Worm (Caenorhabditis elegans) whole organism, early embryonic: ENCODE results near the gene bmk-1.

ENCODE experiments used
- B0310.2 ChIP-seq: sonication (generic microtip); optimal IDR thresholded peaks from 2 replicates; lab custom pipeline; 2016; ENCODE audit warnings: mild to moderate bottlenecking, missing genetic modification characterization, missing compliant biosample characterization
- F13C5.2 ChIP-seq: sonication (generic microtip); optimal IDR thresholded peaks from 2 replicates; lab custom pipeline; 2017; ENCODE audit warnings: mild to moderate bottlenecking, missing genetic modification characterization, inconsistent platforms, missing compliant biosample characterization
- aly-1 ChIP-seq: sonication (generic microtip); optimal IDR thresholded peaks from 2 replicates; lab custom pipeline; 2016; ENCODE audit warnings: missing genetic modification characterization, missing compliant biosample characterization
- ama-1 ChIP-seq: fragments of 150-350 bp; optimal IDR thresholded peaks from 2 replicates; lab custom pipeline; 2014
- ceh-13 ChIP-seq: fragments of 200-800 bp; sonication (Bioruptor generic); optimal IDR thresholded peaks from 2 replicates; lab custom pipeline; 2018; ENCODE audit warnings: mild to moderate bottlenecking, missing genetic modification characterization, missing compliant biosample characterization
- ceh-36 ChIP-seq: sonication (generic microtip); optimal IDR thresholded peaks from 2 replicates; lab custom pipeline; 2016; ENCODE audit warnings: missing genetic modification characterization, inconsistent platforms, missing compliant biosample characterization
- ets-7 ChIP-seq: sonication (generic microtip); optimal IDR thresholded peaks from 2 replicates; lab custom pipeline; 2016; ENCODE audit warnings: missing genotype, missing genetic modification characterization, missing compliant biosample characterization
- flt-1 ChIP-seq: fragments of 200-800 bp; sonication (Bioruptor generic); IDR thresholded peaks from 2 replicates; pipeline ENCODE4 v1.3.6; 2022; ENCODE audit warnings: missing genetic modification characterization, missing compliant biosample characterization
- hmbx-1 ChIP-seq: sonication (generic microtip); optimal IDR thresholded peaks from 2 replicates; lab custom pipeline; 2016; ENCODE audit warnings: mild to moderate bottlenecking, missing genetic modification characterization, missing compliant biosample characterization
- hmg-4 ChIP-seq: fragments of 200-800 bp; sonication (Bioruptor generic); optimal IDR thresholded peaks from 2 replicates; lab custom pipeline; 2018; ENCODE audit warnings: mild to moderate bottlenecking, missing genetic modification characterization, missing compliant biosample characterization
- hnd-1 ChIP-seq: sonication (generic microtip); optimal IDR thresholded peaks from 2 replicates; lab custom pipeline; 2016; ENCODE audit warnings: missing genetic modification characterization, missing compliant biosample characterization
- pes-1 ChIP-seq: fragments of 200-800 bp; sonication (Bioruptor generic); IDR thresholded peaks from 2 replicates; pipeline ENCODE4 v1.3.6; 2022; ENCODE audit warnings: missing genetic modification reagents, missing genetic modification characterization, missing compliant biosample characterization
- scrt-1 ChIP-seq: fragments of 200-800 bp; sonication (Bioruptor generic); IDR thresholded peaks from 2 replicates; pipeline ENCODE4 v1.3.6; 2022; ENCODE audit warnings: missing genetic modification characterization, missing compliant biosample characterization
- sea-1 ChIP-seq: fragments of 200-800 bp; sonication (Bioruptor generic); conservative IDR thresholded peaks from 2 replicates; pipeline ENCODE4 v1.3.6; 2022; ENCODE audit warnings: missing genetic modification characterization, missing compliant biosample characterization
- tbx-11 ChIP-seq: fragments of 200-800 bp; sonication (Bioruptor generic); IDR thresholded peaks from 2 replicates; pipeline ENCODE4 v1.3.6; 2022; ENCODE audit warnings: missing genetic modification characterization, missing compliant biosample characterization
- tbx-37 ChIP-seq: fragments of 200-800 bp; sonication (Bioruptor generic); conservative IDR thresholded peaks from 2 replicates; pipeline ENCODE4 v1.3.6; 2022; ENCODE audit warnings: missing genetic modification reagents, missing genetic modification characterization, missing compliant biosample characterization
- tra-4 ChIP-seq: sonication (generic microtip); optimal IDR thresholded peaks from 2 replicates; lab custom pipeline; 2017; ENCODE audit warnings: missing genetic modification characterization, missing compliant biosample characterization

The bmk-1 gene

ce11 chrV:14481987-14482386, 25.2 kb upstream of the bmk-1 start, which contains the start of gene R02D5.10:
Gene R02D5.10, plus strand, starts transcription at chrV:14482287.
- TF ChIP-seq aly-1: no peak
- TF ChIP-seq tbx-11: no peak
- TF ChIP-seq ama-1 (lab: Kevin White, UChicago): no peak
- no peak for TF ChIP-seq tbx-37 (GFP tag; lab: Robert Waterston, UW)

ce11 chrV:14481401-14481800, 24.6 kb upstream of the bmk-1 start, which contains the start of gene R02D5.7:
Gene R02D5.7, minus strand, starts transcription at chrV:14481501.
- TF ChIP-seq tbx-37 (GFP tag; lab: Robert Waterston, UW) (no peak), flt-1 (GFP tag; lab: Robert Waterston, UW) (no peak), B0310.2 (tag; lab: Kevin White, UChicago) (no peak), hnd-1 (tag; lab: Kevin White, UChicago) (no peak), ceh-36 (tag; lab: Kevin White, UChicago) (no peak), pes-1 (GFP tag; lab: Robert Waterston, UW) (no peak), aly-1 (no peak), hmg-4 (GFP tag; lab: Kevin White, UChicago) (no peak), ama-1 (lab: Kevin White, UChicago) (no peak), tra-4 (tag; lab: Kevin White, UChicago) (no peak), scrt-1 (GFP tag; lab: Robert Waterston, UW) (no peak), ceh-13 (GFP tag; lab: Kevin White, UChicago) (no peak), ets-7 (tag; lab: Kevin White, UChicago) (no peak), F13C5.2 (tag; lab: Kevin White, UChicago) (no peak), tbx-11 (no peak)

- TF ChIP-seq hmbx-1 (tag; lab: Kevin White, UChicago) (no peak), sea-1 (GFP tag; lab: Robert Waterston, UW) (no peak), tra-4 (tag; lab: Kevin White, UChicago) (no peak), flt-1 (GFP tag; lab: Robert Waterston, UW) (no peak), tbx-11 (no peak), aly-1 (no peak), tbx-37 (GFP tag; lab: Robert Waterston, UW) (no peak), hnd-1 (tag; lab: Kevin White, UChicago) (no peak), B0310.2 (tag; lab: Kevin White, UChicago) (no peak)
Observed at ce11 chrV:14480533-14480932, 23.7 kb upstream of the bmk-1 start.

- TF ChIP-seq sea-1 (GFP tag; lab: Robert Waterston, UW): no peak
- no peak for TF ChIP-seq ceh-13 (GFP tag; lab: Kevin White, UChicago)
Observed at ce11 chrV:14478979-14479378, 22.2 kb upstream of the bmk-1 start, which contains the start of gene clec-55. Gene clec-55, plus strand, starts transcription at chrV:14479279.

- TF ChIP-seq pes-1 (GFP tag; lab: Robert Waterston, UW) (no peak), aly-1 (no peak), scrt-1 (GFP tag; lab: Robert Waterston, UW) (no peak), sea-1 (GFP tag; lab: Robert Waterston, UW) (no peak), flt-1 (GFP tag; lab: Robert Waterston, UW) (no peak), tra-4 (tag; lab: Kevin White, UChicago) (no peak), tbx-37 (GFP tag; lab: Robert Waterston, UW) (no peak), ceh-36 (tag; lab: Kevin White, UChicago) (no peak), B0310.2 (tag; lab: Kevin White, UChicago) (no peak), ets-7 (tag; lab: Kevin White, UChicago) (no peak), hmbx-1 (tag; lab: Kevin White, UChicago) (no peak), hmg-4 (GFP tag; lab: Kevin White, UChicago) (no peak), F13C5.2 (tag; lab: Kevin White, UChicago) (no peak), ceh-13 (GFP tag; lab: Kevin White, UChicago) (no peak), hnd-1 (tag; lab: Kevin White, UChicago) (no peak)
Observed at ce11 chrV:14476680-14477079, 19.9 kb upstream of the bmk-1 start, which contains the start of gene clec-54. Gene clec-54, plus strand, starts transcription at chrV:14476903.

ce11 chrV:14474099-14474498, 17.3 kb upstream of the bmk-1 start, which contains the start of gene clec-56:
Gene clec-56, plus strand, starts transcription at chrV:14474399.
- no peak for TF ChIP-seq ama-1 (lab: Kevin White, UChicago)
- no peak for TF ChIP-seq aly-1
- no peak for TF ChIP-seq sea-1 (GFP tag; lab: Robert Waterston, UW)
- TF ChIP-seq tra-4 (tag; lab: Kevin White, UChicago): no peak
- TF ChIP-seq F13C5.2 (tag; lab: Kevin White, UChicago): no peak
- no peak for TF ChIP-seq hnd-1 (tag; lab: Kevin White, UChicago)
- no peak for TF ChIP-seq flt-1 (GFP tag; lab: Robert Waterston, UW)
- TF ChIP-seq scrt-1 (GFP tag; lab: Robert Waterston, UW): no peak
- TF ChIP-seq B0310.2 (tag; lab: Kevin White, UChicago): no peak
- TF ChIP-seq tbx-37 (GFP tag; lab: Robert Waterston, UW): no peak
- no peak for TF ChIP-seq ets-7 (tag; lab: Kevin White, UChicago)
- TF ChIP-seq ceh-36 (tag; lab: Kevin White, UChicago): no peak
- no peak for TF ChIP-seq hmg-4 (GFP tag; lab: Kevin White, UChicago)
- no peak for TF ChIP-seq pes-1 (GFP tag; lab: Robert Waterston, UW)
- TF ChIP-seq hmbx-1 (tag; lab: Kevin White, UChicago): no peak
- TF ChIP-seq tbx-11: no peak
- no peak for TF ChIP-seq ceh-13 (GFP tag; lab: Kevin White, UChicago)

- TF ChIP-seq aly-1 (no peak), pes-1 (GFP tag; lab: Robert Waterston, UW) (no peak)
Observed at ce11 chrV:14472229-14472628, 15.4 kb upstream of the bmk-1 start, which contains the start of gene clec-227. Gene clec-227, plus strand, starts transcription at chrV:14472529.

- TF ChIP-seq tra-4 (tag; lab: Kevin White, UChicago) (no peak), hmg-4 (GFP tag; lab: Kevin White, UChicago) (no peak), ceh-36 (tag; lab: Kevin White, UChicago) (no peak), hmbx-1 (tag; lab: Kevin White, UChicago) (no peak), flt-1 (GFP tag; lab: Robert Waterston, UW) (no peak), sea-1 (GFP tag; lab: Robert Waterston, UW) (no peak), tbx-37 (GFP tag; lab: Robert Waterston, UW) (no peak), aly-1 (no peak), ceh-13 (GFP tag; lab: Kevin White, UChicago) (no peak), hnd-1 (tag; lab: Kevin White, UChicago) (no peak), ama-1 (lab: Kevin White, UChicago) (no peak), F13C5.2 (tag; lab: Kevin White, UChicago) (no peak), ets-7 (tag; lab: Kevin White, UChicago) (no peak), tbx-11 (no peak), B0310.2 (tag; lab: Kevin White, UChicago) (no peak), scrt-1 (GFP tag; lab: Robert Waterston, UW) (no peak)
Observed at ce11 chrV:14468931-14469330, 12.1 kb upstream of the bmk-1 start, which contains the start of gene clec-57. Gene clec-57, plus strand, starts transcription at chrV:14469231.
